Worm (Caenorhabditis elegans): ENCODE results near the gene H40L08.9.

DNA sequence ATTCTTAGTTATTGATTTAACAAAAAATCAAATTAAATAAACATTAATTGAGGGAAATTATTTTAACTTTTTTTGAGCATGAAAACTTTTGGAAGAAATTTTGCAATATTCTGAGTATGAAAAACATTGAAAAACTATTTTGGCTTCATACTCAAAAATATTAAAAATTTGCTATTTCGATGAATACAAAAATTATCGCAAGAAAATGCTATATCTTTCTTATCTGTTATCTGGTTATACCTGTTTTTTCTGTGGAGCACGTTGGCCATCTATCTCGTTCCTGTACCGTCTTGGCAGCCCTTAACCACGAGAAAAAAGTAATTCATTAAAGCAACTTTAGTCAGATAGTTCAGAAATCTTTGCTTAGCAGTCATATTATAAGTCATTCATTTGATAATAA lies 18.4 kb downstream of the H40L08.9 start:
- no peak for TF ChIP-seq Y95B8A.8 (GFP tag; IDR thresholded peaks at IDR 0.05)
- TF ChIP-seq unc-62 (GFP tag; optimal IDR thresholded peaks at IDR 0.05) = no peak
- TF ChIP-seq hmg-1.2 (GFP tag; IDR thresholded peaks at IDR 0.05) = no peak
- TF ChIP-seq ztf-28 (GFP tag; IDR thresholded peaks at IDR 0.05) = no peak
- TF ChIP-seq tbx-9 (tag; optimal IDR thresholded peaks at IDR 0.05; ENCODE audit: borderline replicate concordance) = no peak

Measured in whole organism, young adult.